Worm (Caenorhabditis elegans): Measurements from ENCODE around the gene mrps-11.

The mrps-11 gene

ce11 chrV:12497725-12498263 lies 3.4 kb upstream of the mrps-11 start, which contains the start of the genes W04D2.4 and rbm-25 (continued):
- TF ChIP-seq unc-62 (GFP tag; optimal IDR thresholded peaks at IDR 0.05) (no peak), C34F6.9 (tag; optimal IDR thresholded peaks at IDR 0.05) (peak; percentile 96), nhr-77 (tag; optimal IDR thresholded peaks at IDR 0.05) (no peak)

DNA sequence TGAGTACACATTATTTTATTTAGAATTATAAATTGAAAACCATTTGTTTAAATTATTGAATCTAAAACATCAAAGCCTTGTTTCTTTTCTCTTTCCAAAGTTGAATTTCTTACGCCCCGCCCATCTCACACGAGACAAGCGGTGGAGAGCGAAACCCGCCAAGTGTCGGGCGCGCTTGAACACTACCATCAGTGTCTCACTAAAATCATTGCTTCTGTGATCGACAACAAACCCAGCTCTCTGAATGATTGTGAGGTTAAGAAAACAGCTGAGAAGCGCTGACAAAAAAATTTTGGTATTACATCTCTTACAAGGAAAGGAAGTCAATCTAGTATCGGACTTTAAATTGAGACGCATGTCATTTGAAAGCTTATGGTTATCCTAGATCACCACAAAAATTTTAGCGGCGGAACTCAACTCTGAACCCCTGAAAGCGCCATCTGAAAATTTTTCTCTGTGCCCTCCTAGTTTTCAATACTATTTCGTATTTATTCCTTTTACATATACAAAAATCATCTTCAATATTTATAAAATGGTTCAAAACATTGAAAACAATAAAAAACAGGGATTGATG lies 3.3 kb downstream of the mrps-11 start:
- TF ChIP-seq lin-39 (tag; optimal IDR thresholded peaks at IDR 0.05) (no peak), ceh-82 (tag; optimal IDR thresholded peaks at IDR 0.05) (no peak), nhr-25 (tag; optimal IDR thresholded peaks at IDR 0.05) (peak; percentile 70), elt-3 (tag; optimal IDR thresholded peaks at IDR 0.05) (no peak), ztf-4 (tag; optimal IDR thresholded peaks at IDR 0.05) (peak; percentile 73), crh-2 (tag; optimal IDR thresholded peaks at IDR 0.05) (peak; percentile 60), ama-1 (optimal IDR thresholded peaks at IDR 0.05) (peak; percentile 86), mab-5 (tag; optimal IDR thresholded peaks at IDR 0.05) (no peak), C34F6.9 (tag; optimal IDR thresholded peaks at IDR 0.05) (no peak), zag-1 (tag; optimal IDR thresholded peaks at IDR 0.05) (no peak), dmd-4 (tag; optimal IDR thresholded peaks at IDR 0.05) (no peak), nhr-12 (tag; optimal IDR thresholded peaks at IDR 0.05) (no peak), lin-13 (GFP tag; optimal IDR thresholded peaks at IDR 0.05) (peak; percentile 81), peb-1 (tag; optimal IDR thresholded peaks at IDR 0.05) (no peak), R02D3.7 (tag; optimal IDR thresholded peaks at IDR 0.05) (peak; percentile 33), nhr-6 (tag; optimal IDR thresholded peaks at IDR 0.05) (no peak), unc-62 (GFP tag; optimal IDR thresholded peaks at IDR 0.05) (peak; percentile 17), nhr-11 (tag; optimal IDR thresholded peaks at IDR 0.05) (no peak), egl-27 (tag; optimal IDR thresholded peaks at IDR 0.05) (peak; percentile 45), F13H6.1 (tag; optimal IDR thresholded peaks at IDR 0.05) (peak; percentile 75), elt-1 (tag; optimal IDR thresholded peaks at IDR 0.05) (no peak), sma-3 (GFP tag; optimal IDR thresholded peaks at IDR 0.05) (peak; percentile 85), unc-55 (GFP tag; optimal IDR thresholded peaks at IDR 0.05) (no peak), ztf-1 (GFP tag; conservative IDR thresholded peaks at IDR 0.05) (no peak), nhr-77 (tag; optimal IDR thresholded peaks at IDR 0.05) (no peak), unc-39 (tag; optimal IDR thresholded peaks at IDR 0.05) (no peak), snpc-4 (tag; optimal IDR thresholded peaks at IDR 0.05) (peak; percentile 99), ZK546.5 (tag; optimal IDR thresholded peaks at IDR 0.05) (no peak), sem-4 (tag; optimal IDR thresholded peaks at IDR 0.05) (no peak), lsy-2 (tag; optimal IDR thresholded peaks at IDR 0.05) (peak; percentile 61 to 71), mdl-1 (tag; optimal IDR thresholded peaks at IDR 0.05) (peak; percentile 50 to 83), nhr-129 (tag; optimal IDR thresholded peaks at IDR 0.05) (peak; percentile 59), sma-9 (GFP tag; optimal IDR thresholded peaks at IDR 0.05) (peak; percentile 86), sma-9 (tag; optimal IDR thresholded peaks at IDR 0.05) (no peak), mbf-1 (tag; optimal IDR thresholded peaks at IDR 0.05) (no peak), blmp-1 (tag; optimal IDR thresholded peaks at IDR 0.05; ENCODE audit: insufficient read depth) (no peak), Y55F3AM.14 (GFP tag; optimal IDR thresholded peaks at IDR 0.05) (no peak), fos-1 (tag; optimal IDR thresholded peaks at IDR 0.05) (peak; percentile 57), aly-2 (tag; optimal IDR thresholded peaks at IDR 0.05) (no peak), gmeb-1 (tag; optimal IDR thresholded peaks at IDR 0.05) (peak; percentile 81), nhr-237 (tag; optimal IDR thresholded peaks at IDR 0.05) (no peak), nhr-23 (tag; optimal IDR thresholded peaks at IDR 0.05) (no peak), lin-11 (tag; optimal IDR thresholded peaks at IDR 0.05) (no peak), nhr-10 (tag; optimal IDR thresholded peaks at IDR 0.05) (peak; percentile 27), ceh-16 (tag; optimal IDR thresholded peaks at IDR 0.05) (peak; percentile 71), nhr-21 (tag; optimal IDR thresholded peaks at IDR 0.05) (peak; percentile 70), alr-1 (tag; optimal IDR thresholded peaks at IDR 0.05) (no peak), skn-1 (tag; optimal IDR thresholded peaks at IDR 0.05) (no peak), ztf-11 (tag; optimal IDR thresholded peaks at IDR 0.05) (no peak)

Measured in whole organism, L2 larva.